Worm (Caenorhabditis elegans) whole organism, young adult: Measurements from ENCODE around the gene coa-7.

Source experiments
- B0035.1 ChIP-seq: sonication (generic microtip); optimal IDR thresholded peaks from 2 replicates; lab custom pipeline; 2016; ENCODE audit warnings: missing genetic modification characterization, mild to moderate bottlenecking, missing compliant biosample characterization, missing genotype, missing genetic modification reagents
- F10E7.11 ChIP-seq: sonication (generic microtip); optimal IDR thresholded peaks from 2 replicates; lab custom pipeline; 2017; ENCODE audit warnings: mild to moderate bottlenecking, missing genetic modification characterization, moderate library complexity, missing compliant biosample characterization
- F23B12.7 ChIP-seq: sonication (generic microtip); optimal IDR thresholded peaks from 2 replicates; lab custom pipeline; 2017; ENCODE audit warnings: missing genetic modification characterization, mild to moderate bottlenecking, missing compliant biosample characterization, antibody characterized with exemption, moderate library complexity; ENCODE audit not compliant: insufficient read depth
- F37B4.10 ChIP-seq: fragments of 200-800 bp; sonication (Bioruptor generic); IDR thresholded peaks from 2 replicates; pipeline ENCODE4 v1.3.6; 2022; ENCODE audit warnings: missing genetic modification characterization, missing compliant biosample characterization
- F49E8.2 ChIP-seq: sonication (generic microtip); optimal IDR thresholded peaks from 3 replicates; lab custom pipeline; 2017; ENCODE audit warnings: missing genetic modification characterization, mild to moderate bottlenecking, missing compliant biosample characterization, antibody characterized with exemption, moderate library complexity; ENCODE audit not compliant: insufficient read depth
- F55B11.4 ChIP-seq: sonication (generic microtip); optimal IDR thresholded peaks from 2 replicates; lab custom pipeline; 2016; ENCODE audit warnings: missing compliant biosample characterization, missing genetic modification characterization, borderline replicate concordance; ENCODE audit not compliant: insufficient read depth
- Y53G8AR.9 ChIP-seq: fragments of 200-800 bp; sonication (Bioruptor generic); conservative IDR thresholded peaks from 2 replicates; pipeline ENCODE4 v1.3.6; 2022; ENCODE audit warnings: missing genetic modification reagents, missing genetic modification characterization, missing compliant biosample characterization
- athp-1 ChIP-seq: sonication (generic microtip); optimal IDR thresholded peaks from 2 replicates; lab custom pipeline; 2017; ENCODE audit warnings: mild to moderate bottlenecking, missing genetic modification characterization, missing compliant biosample characterization
- attf-3 ChIP-seq: fragments of 200-800 bp; sonication (Bioruptor generic); conservative IDR thresholded peaks from 2 replicates; pipeline ENCODE4 v1.3.6; 2022; ENCODE audit warnings: missing genetic modification reagents, missing genetic modification characterization, missing compliant biosample characterization
- attf-5 ChIP-seq: fragments of 200-800 bp; sonication (Bioruptor generic); optimal IDR thresholded peaks from 2 replicates; lab custom pipeline; 2018; ENCODE audit warnings: mild to moderate bottlenecking, missing genetic modification characterization, missing compliant biosample characterization
- bed-1 ChIP-seq: fragments of 200-800 bp; sonication (Bioruptor generic); IDR thresholded peaks from 2 replicates; pipeline ENCODE4 v1.3.6; 2022; ENCODE audit warnings: missing genetic modification reagents, missing genetic modification characterization, missing compliant biosample characterization
- bed-2 ChIP-seq: fragments of 200-800 bp; sonication (Bioruptor generic); IDR thresholded peaks from 2 replicates; pipeline ENCODE4 v1.3.6; 2022; ENCODE audit warnings: missing genetic modification reagents, missing genetic modification characterization, missing compliant biosample characterization
- cebp-2 ChIP-seq: fragments of 200-800 bp; sonication (Bioruptor generic); IDR thresholded peaks from 2 replicates; pipeline ENCODE4 v1.3.6; 2022; ENCODE audit warnings: missing genetic modification characterization, missing compliant biosample characterization
- ceh-27 ChIP-seq: fragments of 200-800 bp; sonication (Bioruptor generic); optimal IDR thresholded peaks from 2 replicates; lab custom pipeline; 2018; ENCODE audit warnings: mild to moderate bottlenecking, missing genetic modification characterization, moderate library complexity, missing compliant biosample characterization
- ceh-58 ChIP-seq: fragments of 200-800 bp; sonication (Bioruptor generic); IDR thresholded peaks from 2 replicates; pipeline ENCODE4 v1.3.6; 2022; ENCODE audit warnings: missing genetic modification characterization, missing compliant biosample characterization
- chd-7 ChIP-seq: sonication (generic microtip); optimal IDR thresholded peaks from 2 replicates; lab custom pipeline; 2016; ENCODE audit warnings: mild to moderate bottlenecking, missing genetic modification characterization, moderate library complexity, missing compliant biosample characterization
- dox-1 ChIP-seq: fragments of 200-800 bp; sonication (Bioruptor generic); IDR thresholded peaks from 2 replicates; pipeline ENCODE4 v1.3.6; 2022; ENCODE audit warnings: missing genetic modification reagents, missing genetic modification characterization, missing compliant biosample characterization
- egl-18 ChIP-seq: fragments of 200-800 bp; sonication (Bioruptor generic); IDR thresholded peaks from 2 replicates; pipeline ENCODE4 v1.3.6; 2022; ENCODE audit warnings: missing genetic modification reagents, missing genetic modification characterization, missing compliant biosample characterization
- egl-44 ChIP-seq: fragments of 200-800 bp; sonication (Bioruptor generic); IDR thresholded peaks from 2 replicates; pipeline ENCODE4 v1.3.6; 2022; ENCODE audit warnings: missing genetic modification reagents, missing genetic modification characterization, missing compliant biosample characterization
- ekl-4 ChIP-seq: fragments of 200-800 bp; sonication (Bioruptor generic); IDR thresholded peaks from 2 replicates; pipeline ENCODE4 v1.3.6; 2022; ENCODE audit warnings: missing genetic modification reagents, missing genetic modification characterization, missing compliant biosample characterization
- gei-17 ChIP-seq: fragments of 200-800 bp; sonication (Bioruptor generic); optimal IDR thresholded peaks from 2 replicates; lab custom pipeline; 2018; ENCODE audit warnings: mild to moderate bottlenecking, missing genetic modification characterization, missing compliant biosample characterization
- hlh-26 ChIP-seq: fragments of 200-800 bp; sonication (Bioruptor generic); conservative IDR thresholded peaks from 2 replicates; pipeline ENCODE4 v1.3.6; 2022; ENCODE audit warnings: missing genetic modification reagents, missing genetic modification characterization, missing compliant biosample characterization
- hmg-1.2 ChIP-seq: fragments of 200-800 bp; sonication (Bioruptor generic); IDR thresholded peaks from 2 replicates; pipeline ENCODE4 v1.3.6; 2022; ENCODE audit warnings: missing genetic modification reagents, missing genetic modification characterization, missing compliant biosample characterization
- hrde-1 ChIP-seq: sonication (generic microtip); optimal IDR thresholded peaks from 2 replicates; lab custom pipeline; 2016; ENCODE audit warnings: missing genetic modification characterization, mild to moderate bottlenecking, missing compliant biosample characterization, moderate library complexity, missing genotype, missing genetic modification reagents, borderline replicate concordance
- lin-26 ChIP-seq: fragments of 200-800 bp; sonication (Bioruptor generic); IDR thresholded peaks from 2 replicates; pipeline ENCODE4 v1.3.6; 2022; ENCODE audit warnings: missing genetic modification reagents, missing genetic modification characterization, missing compliant biosample characterization
- lin-35 ChIP-seq, 3 experiments: fragments of 150-350 bp in 2 of 3; sonication (generic microtip) in 1 of 3; optimal IDR thresholded peaks; 2 replicates each; lab custom pipeline; 2014 to 2018; ENCODE audit warnings: missing biosample characterization in 3 of 3, missing genetic modification characterization in 3 of 3, missing genetic modification reagents in 3 of 3
- lin-54 ChIP-seq: fragments of 200-800 bp; sonication (Bioruptor generic); optimal IDR thresholded peaks from 2 replicates; lab custom pipeline; 2018; ENCODE audit warnings: mild to moderate bottlenecking, missing genetic modification characterization, missing compliant biosample characterization
- lir-1 ChIP-seq: fragments of 200-800 bp; sonication (Bioruptor generic); conservative IDR thresholded peaks from 2 replicates; pipeline ENCODE4 v1.3.6; 2022; ENCODE audit warnings: missing genetic modification reagents, missing genetic modification characterization, missing compliant biosample characterization
- lsl-1 ChIP-seq: fragments of 200-800 bp; sonication (Bioruptor generic); optimal IDR thresholded peaks from 2 replicates; lab custom pipeline; 2018; ENCODE audit warnings: mild to moderate bottlenecking, missing genetic modification characterization, moderate library complexity, missing compliant biosample characterization
- madf-10 ChIP-seq: sonication (generic microtip); optimal IDR thresholded peaks from 2 replicates; lab custom pipeline; 2016; ENCODE audit warnings: mild to moderate bottlenecking, missing genetic modification characterization, missing compliant biosample characterization
- madf-3 ChIP-seq: fragments of 200-800 bp; sonication (Bioruptor generic); IDR thresholded peaks from 2 replicates; pipeline ENCODE4 v1.3.6; 2022; ENCODE audit warnings: missing genetic modification reagents, missing genetic modification characterization, missing compliant biosample characterization
- mcd-1 ChIP-seq: fragments of 200-800 bp; sonication (Bioruptor generic); IDR thresholded peaks from 2 replicates; pipeline ENCODE4 v1.3.6; 2022; ENCODE audit warnings: missing genetic modification reagents, missing genetic modification characterization, missing compliant biosample characterization
- nfya-2 ChIP-seq: fragments of 200-800 bp; sonication (Bioruptor generic); IDR thresholded peaks from 2 replicates; pipeline ENCODE4 v1.3.6; 2022; ENCODE audit warnings: missing genetic modification reagents, missing genetic modification characterization, missing compliant biosample characterization
- nhr-120 ChIP-seq: fragments of 200-800 bp; sonication (Bioruptor generic); IDR thresholded peaks from 2 replicates; pipeline ENCODE4 v1.3.6; 2022; ENCODE audit warnings: missing genetic modification characterization, missing compliant biosample characterization
- rcor-1 ChIP-seq: fragments of 200-800 bp; sonication (Bioruptor generic); IDR thresholded peaks from 2 replicates; pipeline ENCODE4 v1.3.6; 2022; ENCODE audit warnings: missing genetic modification reagents, missing genetic modification characterization, missing compliant biosample characterization
- repo-1 ChIP-seq: sonication (generic microtip); optimal IDR thresholded peaks from 2 replicates; lab custom pipeline; 2017; ENCODE audit warnings: mild to moderate bottlenecking, missing genetic modification characterization, missing compliant biosample characterization
- snpc-1.1 ChIP-seq: sonication (generic microtip); optimal IDR thresholded peaks from 2 replicates; lab custom pipeline; 2017; ENCODE audit warnings: missing genetic modification characterization, mild to moderate bottlenecking, missing compliant biosample characterization, antibody characterized with exemption, moderate library complexity, missing genotype, missing genetic modification reagents; ENCODE audit not compliant: insufficient read depth
- snpc-4 ChIP-seq, 5 experiments: fragments of 150-350 bp in 1 of 5; sonication (generic microtip) in 4 of 5; optimal IDR thresholded peaks; 2 replicates each; lab custom pipeline; 2014 to 2018; ENCODE audit warnings: missing genetic modification characterization in 5 of 5, missing biosample characterization in 3 of 5, antibody characterized with exemption in 2 of 5, mild to moderate bottlenecking in 2 of 5, missing compliant biosample characterization in 2 of 5, missing genotype in 2 of 5, moderate library complexity in 2 of 5, missing genetic modification reagents in 1 of 5
- sptf-2 ChIP-seq: fragments of 200-800 bp; sonication (Bioruptor generic); optimal IDR thresholded peaks from 2 replicates; lab custom pipeline; 2018; ENCODE audit warnings: mild to moderate bottlenecking, missing genetic modification characterization, missing compliant biosample characterization
- xnd-1 ChIP-seq: sonication (generic microtip); optimal IDR thresholded peaks from 2 replicates; lab custom pipeline; 2016; ENCODE audit warnings: missing genotype, missing genetic modification reagents, missing genetic modification characterization, missing compliant biosample characterization
- ztf-18 ChIP-seq: sonication (generic microtip); optimal IDR thresholded peaks from 2 replicates; lab custom pipeline; 2016; ENCODE audit warnings: missing genotype, mild to moderate bottlenecking, missing genetic modification characterization, missing compliant biosample characterization
- ztf-26 ChIP-seq: sonication (generic microtip); optimal IDR thresholded peaks from 2 replicates; lab custom pipeline; 2017; ENCODE audit warnings: missing genetic modification characterization, missing compliant biosample characterization

The coa-7 gene

ce11 chrII:11634681-11635527 lies 16.0 kb downstream of the coa-7 start (continued):
- TF ChIP-seq bed-2 (GFP tag; lab: Robert Waterston, UW) (0 out of 2 replicates have a peak, but pooled peaks have one; percentile 57), hrde-1 (tag; lab: Kevin White, UChicago) (no peak), xnd-1 (tag; lab: Kevin White, UChicago) (no peak), F23B12.7 (tag; lab: Kevin White, UChicago) (no peak), F55B11.4 (tag; lab: Kevin White, UChicago) (no peak), chd-7 (peak; percentile 59), hlh-26 (GFP tag; lab: Robert Waterston, UW) (no peak), nhr-120 (GFP tag; lab: Robert Waterston, UW) (0 out of 2 replicates have a peak, but pooled peaks have one; percentile 4), ekl-4 (GFP tag; lab: Robert Waterston, UW) (peak; percentile 63; the same call in 1 of the 2 replicates), F49E8.2 (tag; lab: Kevin White, UChicago) (no peak), ceh-27 (GFP tag; lab: Kevin White, UChicago) (peak; percentile 90), madf-10 (peak; percentile 87), cebp-2 (0 out of 2 replicates have a peak, but pooled peaks have one; percentile 30), ceh-58 (GFP tag; lab: Robert Waterston, UW) (no peak), repo-1 (tag; lab: Kevin White, UChicago) (no peak), attf-3 (GFP tag; lab: Robert Waterston, UW) (peak; percentile 44; the same call in 1 of the 2 replicates), lin-26 (peak; percentile 74), madf-3 (GFP tag; lab: Robert Waterston, UW) (0 out of 2 replicates have a peak, but pooled peaks have one; percentile 40), attf-5 (peak; percentile 76), dox-1 (GFP tag; lab: Robert Waterston, UW) (peak; percentile 80), lsl-1 (GFP tag; lab: Kevin White, UChicago) (peak; percentile 3), ztf-26 (peak; percentile 72), athp-1 (tag; lab: Kevin White, UChicago) (peak; percentile 48), lin-35 (GFP tag; optimal IDR thresholded peaks at IDR 0.05; lab: Kevin White, UChicago) (peak in 1 of 3 experiments; percentile 44), hmg-1.2 (peak; percentile 67), lin-54 (GFP tag; lab: Kevin White, UChicago) (peak; percentile 14), lir-1 (peak; percentile 4; the same call in 1 of the 2 replicates), sptf-2 (no peak), ztf-18 (tag; lab: Kevin White, UChicago) (peak; percentile 39), rcor-1 (GFP tag; lab: Robert Waterston, UW) (peak; percentile 70)

DNA sequence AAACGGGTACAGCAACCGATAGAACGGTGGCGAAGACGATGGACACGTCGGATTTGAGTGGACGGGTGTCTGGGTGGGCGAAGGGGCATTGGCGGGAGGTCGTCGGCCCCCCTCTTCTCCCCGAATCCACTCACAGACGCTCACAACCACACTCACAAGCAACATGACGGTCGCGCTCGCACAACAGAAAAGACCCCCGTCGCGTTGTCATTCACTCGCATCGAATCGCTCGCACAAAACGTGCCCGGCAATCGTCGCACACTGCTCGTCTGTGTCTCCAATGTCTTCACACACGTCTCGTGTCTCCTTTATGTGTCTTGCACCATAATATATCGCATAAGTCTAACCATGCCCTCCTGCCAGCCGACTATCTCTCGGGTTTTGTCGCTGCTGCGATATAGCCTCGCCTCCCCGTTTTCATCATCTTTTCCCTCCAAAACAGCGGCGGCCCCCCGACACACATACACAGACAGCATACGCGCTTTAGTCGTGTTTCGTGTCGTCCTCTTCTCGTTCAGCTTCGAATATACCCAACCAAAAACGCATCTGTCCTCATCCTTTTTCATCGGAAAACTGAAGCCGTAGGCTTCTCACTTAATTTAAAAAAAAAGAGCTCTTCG lies 16.8 kb downstream of the coa-7 start:
- TF ChIP-seq attf-5 (peak; percentile 92), mcd-1 (GFP tag; lab: Robert Waterston, UW) (peak; percentile 66), ztf-26 (peak; percentile 89), snpc-1.1 (tag; lab: Kevin White, UChicago) (peak; percentile 7), snpc-4 (GFP tag; optimal IDR thresholded peaks at IDR 0.05; lab: Kevin White, UChicago) (peak; percentile 18), snpc-4 (tag; optimal IDR thresholded peaks at IDR 0.05; lab: Kevin White, UChicago) (peak in 3 of 4 experiments; percentile 63 to 69 (median 68)), rcor-1 (GFP tag; lab: Robert Waterston, UW) (peak; percentile 63; the same call in 1 of the 2 replicates), madf-10 (peak; percentile 94), Y53G8AR.9 (GFP tag; lab: Robert Waterston, UW) (0 out of 2 replicates have a peak, but pooled peaks have one; percentile 47), bed-1 (GFP tag; lab: Robert Waterston, UW) (no peak), B0035.1 (tag; lab: Kevin White, UChicago) (peak; percentile 37), F37B4.10 (GFP tag; lab: Robert Waterston, UW) (no peak), ceh-27 (GFP tag; lab: Kevin White, UChicago) (peak; percentile 85), F10E7.11 (tag; lab: Kevin White, UChicago) (no peak), nhr-120 (GFP tag; lab: Robert Waterston, UW) (no peak), nfya-2 (GFP tag; lab: Robert Waterston, UW) (no peak), gei-17 (GFP tag; lab: Kevin White, UChicago) (peak; percentile 70), egl-44 (no peak), egl-18 (GFP tag; lab: Robert Waterston, UW) (no peak)
